Worm (Caenorhabditis elegans) whole organism, L4 larva: Measurements from ENCODE around the gene cct-1.

Experiments
- D1046.2 ChIP-seq: fragments of 200-800 bp; sonication (Bioruptor generic); IDR thresholded peaks from 2 replicates; pipeline ENCODE4 v1.3.6; 2022; ENCODE audit warnings: missing genetic modification characterization, missing compliant biosample characterization
- F26F4.8 ChIP-seq: fragments of 200-800 bp; sonication (Bioruptor generic); conservative IDR thresholded peaks from 2 replicates; pipeline ENCODE4 v1.3.6; 2022; ENCODE audit warnings: missing genetic modification characterization, missing compliant biosample characterization
- F44E2.7 ChIP-seq: fragments of 200-800 bp; sonication (Bioruptor generic); IDR thresholded peaks from 2 replicates; pipeline ENCODE4 v2.1.2; 2022; ENCODE audit warnings: missing genetic modification characterization, missing compliant biosample characterization
- F49E8.2 ChIP-seq: sonication (generic microtip); optimal IDR thresholded peaks from 2 replicates; lab custom pipeline; 2016; ENCODE audit warnings: missing compliant biosample characterization, mild to moderate bottlenecking, missing genetic modification characterization, borderline replicate concordance
- Y48G9A.11 ChIP-seq: fragments of 200-800 bp; sonication (Bioruptor generic); IDR thresholded peaks from 2 replicates; pipeline ENCODE4 v1.3.6; 2022; ENCODE audit warnings: missing genetic modification reagents, missing genetic modification characterization, missing compliant biosample characterization
- Y5F2A.4 ChIP-seq: fragments of 200-800 bp; sonication (Bioruptor generic); optimal IDR thresholded peaks from 2 replicates; lab custom pipeline; 2018; ENCODE audit warnings: mild to moderate bottlenecking, missing genetic modification characterization, missing compliant biosample characterization
- Y75B8A.6 ChIP-seq: fragments of 200-800 bp; sonication (Bioruptor generic); IDR thresholded peaks from 2 replicates; pipeline ENCODE4 v1.3.6; 2022; ENCODE audit warnings: missing genetic modification reagents, missing genetic modification characterization, missing compliant biosample characterization
- arid-1 ChIP-seq: fragments of 200-800 bp; sonication (Bioruptor generic); conservative IDR thresholded peaks from 2 replicates; pipeline ENCODE4 v1.3.6; 2022; ENCODE audit warnings: missing genetic modification reagents, missing genetic modification characterization, missing compliant biosample characterization
- ceh-20 ChIP-seq: fragments of 200-800 bp; sonication (Bioruptor generic); IDR thresholded peaks from 2 replicates; pipeline ENCODE4 v1.3.6; 2022; ENCODE audit warnings: missing genetic modification reagents, missing genetic modification characterization, missing compliant biosample characterization
- ceh-28 ChIP-seq: fragments of 150-350 bp; optimal IDR thresholded peaks from 2 replicates; lab custom pipeline; 2014; ENCODE audit warnings: missing biosample characterization, missing genetic modification reagents, missing genetic modification characterization
- daf-16 ChIP-seq, 3 experiments: sonication (generic microtip); optimal IDR thresholded peaks; 2 replicates each; lab custom pipeline; 2016 to 2017; ENCODE audit warnings: missing genetic modification characterization in 3 of 3, missing genetic modification reagents in 3 of 3, mild to moderate bottlenecking in 2 of 3, missing compliant biosample characterization in 2 of 3, missing biosample characterization in 1 of 3, moderate library complexity in 1 of 3
- daf-19 ChIP-seq: fragments of 200-800 bp; sonication (Bioruptor generic); conservative IDR thresholded peaks from 2 replicates; pipeline ENCODE4 v1.3.6; 2022; ENCODE audit warnings: missing genetic modification characterization, missing compliant biosample characterization
- dpl-1 ChIP-seq: fragments of 150-350 bp; optimal IDR thresholded peaks from 2 replicates; lab custom pipeline; 2014; ENCODE audit warnings: missing biosample characterization, missing genetic modification reagents, missing genetic modification characterization
- dve-1 ChIP-seq: sonication (generic microtip); optimal IDR thresholded peaks from 2 replicates; lab custom pipeline; 2017; ENCODE audit warnings: antibody characterized with exemption, mild to moderate bottlenecking, missing genetic modification characterization, missing compliant biosample characterization; ENCODE audit not compliant: insufficient read depth
- gei-8 ChIP-seq: fragments of 200-800 bp; sonication (Bioruptor generic); optimal IDR thresholded peaks from 2 replicates; lab custom pipeline; 2018; ENCODE audit warnings: mild to moderate bottlenecking, missing genetic modification characterization, missing compliant biosample characterization
- hlh-30 ChIP-seq: sonication (generic microtip); optimal IDR thresholded peaks from 2 replicates; lab custom pipeline; 2017; ENCODE audit warnings: antibody characterized with exemption, mild to moderate bottlenecking, missing genetic modification characterization, missing compliant biosample characterization; ENCODE audit not compliant: insufficient read depth
- hmg-1.1 ChIP-seq: fragments of 200-800 bp; sonication (Bioruptor generic); IDR thresholded peaks from 2 replicates; pipeline ENCODE4 v1.3.6; 2022; ENCODE audit warnings: missing genetic modification reagents, missing genetic modification characterization, missing compliant biosample characterization
- lin-15B ChIP-seq: fragments of 150-350 bp; sonication (generic microtip); optimal IDR thresholded peaks from 3 replicates; lab custom pipeline; 2014; ENCODE audit warnings: missing biosample characterization, missing genetic modification characterization
- lin-38 ChIP-seq: fragments of 200-800 bp; sonication (Bioruptor generic); IDR thresholded peaks from 2 replicates; pipeline ENCODE4 v1.3.6; 2022; ENCODE audit warnings: missing genetic modification reagents, missing genetic modification characterization, missing compliant biosample characterization
- lin-39 ChIP-seq: fragments of 150-350 bp; optimal IDR thresholded peaks from 2 replicates; lab custom pipeline; 2014; ENCODE audit warnings: missing biosample characterization, missing genetic modification reagents, missing genetic modification characterization
- lsy-2 ChIP-seq, 2 experiments: fragments of 150-350 bp in 1 of 2; sonication (generic microtip) in 1 of 2; optimal IDR thresholded peaks; 2 replicates each; lab custom pipeline; 2014 to 2017; ENCODE audit warnings: missing biosample characterization in 2 of 2, missing genetic modification characterization in 2 of 2
- mep-1 ChIP-seq: fragments of 150-350 bp; sonication (generic microtip); optimal IDR thresholded peaks from 3 replicates; lab custom pipeline; 2014; ENCODE audit warnings: missing biosample characterization, missing genetic modification characterization
- mes-2 ChIP-seq: sonication (generic microtip); optimal IDR thresholded peaks from 2 replicates; lab custom pipeline; 2016; ENCODE audit warnings: missing genotype, mild to moderate bottlenecking, missing genetic modification characterization, missing compliant biosample characterization; ENCODE audit not compliant: poor library complexity, severe bottlenecking
- mxl-3 ChIP-seq: fragments of 200-800 bp; sonication (Bioruptor generic); optimal IDR thresholded peaks from 2 replicates; lab custom pipeline; 2018; ENCODE audit warnings: mild to moderate bottlenecking, missing genetic modification characterization, missing compliant biosample characterization
- nhr-11 ChIP-seq: fragments of 150-350 bp; optimal IDR thresholded peaks from 2 replicates; lab custom pipeline; 2014; ENCODE audit warnings: missing biosample characterization, missing genetic modification characterization
- nhr-111 ChIP-seq: fragments of 200-800 bp; sonication (Bioruptor generic); optimal IDR thresholded peaks from 2 replicates; lab custom pipeline; 2018; ENCODE audit warnings: mild to moderate bottlenecking, missing genetic modification characterization, missing compliant biosample characterization
- nhr-28 ChIP-seq: fragments of 150-350 bp; optimal IDR thresholded peaks from 2 replicates; lab custom pipeline; 2014; ENCODE audit warnings: missing biosample characterization, missing genetic modification characterization
- nhr-6 ChIP-seq: fragments of 150-350 bp; optimal IDR thresholded peaks from 2 replicates; lab custom pipeline; 2014; ENCODE audit warnings: missing biosample characterization, missing genetic modification characterization
- snpc-1.2 ChIP-seq: fragments of 200-800 bp; sonication (Bioruptor generic); IDR thresholded peaks from 2 replicates; pipeline ENCODE4 v1.3.6; 2022; ENCODE audit warnings: missing genetic modification reagents, missing genetic modification characterization, missing compliant biosample characterization
- tra-1 ChIP-seq: fragments of 200-800 bp; sonication (Bioruptor generic); IDR thresholded peaks from 2 replicates; pipeline ENCODE4 v1.3.6; 2022; ENCODE audit warnings: missing genetic modification reagents, missing genetic modification characterization, missing compliant biosample characterization
- unc-130 ChIP-seq: sonication (generic microtip); optimal IDR thresholded peaks from 2 replicates; lab custom pipeline; 2016; ENCODE audit warnings: missing genetic modification reagents, missing genetic modification characterization, missing compliant biosample characterization
- unc-39 ChIP-seq: sonication (generic microtip); optimal IDR thresholded peaks from 2 replicates; lab custom pipeline; 2017; ENCODE audit warnings: missing biosample characterization, missing genetic modification characterization
- vab-7 ChIP-seq: fragments of 200-800 bp; sonication (Bioruptor generic); IDR thresholded peaks from 2 replicates; pipeline ENCODE4 v1.3.6; 2022; ENCODE audit warnings: missing genetic modification reagents, missing genetic modification characterization, missing compliant biosample characterization
- zfp-3 ChIP-seq: fragments of 200-800 bp; sonication (Bioruptor generic); conservative IDR thresholded peaks from 2 replicates; pipeline ENCODE4 v1.3.6; 2022; ENCODE audit warnings: missing genetic modification reagents, missing genetic modification characterization, missing compliant biosample characterization

cct-1 gene

DNA sequence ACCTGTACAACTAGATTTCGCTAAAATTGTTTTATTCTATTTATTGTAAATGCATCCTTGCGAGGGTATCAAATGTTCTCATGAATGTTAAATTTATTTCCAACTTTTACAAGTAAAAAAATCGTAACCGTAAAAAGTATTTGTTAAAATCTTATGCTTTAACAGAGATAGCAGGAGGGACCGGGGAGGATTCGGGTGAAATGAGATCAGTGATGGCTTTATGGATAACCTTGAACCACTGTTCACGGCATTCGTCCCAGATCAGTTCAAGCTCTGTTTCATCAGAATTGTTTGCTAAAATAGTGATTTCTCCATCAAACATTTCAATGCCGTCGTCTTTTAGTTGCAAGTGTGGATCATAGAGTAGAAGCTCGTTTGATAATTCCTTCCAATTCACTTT, 44.1 kb upstream of the cct-1 start (continued):
- TF ChIP-seq mep-1 (tag; lab: Kevin White, UChicago) (no peak), Y75B8A.6 (GFP tag; lab: Robert Waterston, UW) (no peak), F44E2.7 (GFP tag; lab: Robert Waterston, UW) (no peak), Y5F2A.4 (no peak)

ce11 chrII:8143278-8143931, 41.8 kb upstream of the cct-1 start, which contains the start of the genes ints-11 and rpl-10:
Gene ints-11 (minus strand): TSS chrII:8143478.
Gene rpl-10 (plus strand): TSS chrII:8143881.
- TF ChIP-seq unc-39 (tag; lab: Kevin White, UChicago): no peak
- TF ChIP-seq mep-1 (tag; lab: Kevin White, UChicago): peak; percentile 25
- no peak for TF ChIP-seq hmg-1.1 (GFP tag; lab: Robert Waterston, UW)
- TF ChIP-seq mes-2: peak; percentile 69
- TF ChIP-seq nhr-6 (tag; lab: Kevin White, UChicago): peak; percentile 10
- no peak for TF ChIP-seq lin-15B (tag; lab: Kevin White, UChicago)
- no peak for TF ChIP-seq nhr-111
- no peak for TF ChIP-seq zfp-3 (GFP tag; lab: Robert Waterston, UW)
- peak; percentile 20 for TF ChIP-seq dve-1 (tag; lab: Kevin White, UChicago)
- peak; percentile 68 for TF ChIP-seq dpl-1
- no peak for TF ChIP-seq nhr-11 (tag; lab: Kevin White, UChicago)
- peak in 1 of 2 experiments; percentile 97 for TF ChIP-seq lsy-2 (tag; optimal IDR thresholded peaks at IDR 0.05; lab: Kevin White, UChicago)
- TF ChIP-seq gei-8 (GFP tag; lab: Kevin White, UChicago): no peak
- peak; percentile 58 for TF ChIP-seq lin-38 (GFP tag; lab: Robert Waterston, UW)
- peak; percentile 51 for TF ChIP-seq hlh-30 (tag; lab: Kevin White, UChicago)
- TF ChIP-seq nhr-28 (tag; lab: Kevin White, UChicago): peak; percentile 7

- TF ChIP-seq unc-39 (tag; lab: Kevin White, UChicago) (no peak), F26F4.8 (GFP tag; lab: Robert Waterston, UW) (0 out of 2 replicates have a peak, but pooled peaks have one; percentile 48), arid-1 (GFP tag; lab: Robert Waterston, UW) (0 out of 2 replicates have a peak, but pooled peaks have one; percentile 54), mxl-3 (no peak), daf-16 (GFP tag; optimal IDR thresholded peaks at IDR 0.05; lab: Kevin White, UChicago) (no peak), daf-16 (tag; optimal IDR thresholded peaks at IDR 0.05; lab: Kevin White, UChicago) (no peak), lin-39 (no peak), D1046.2 (GFP tag; lab: Robert Waterston, UW) (no peak), dpl-1 (no peak), lin-38 (GFP tag; lab: Robert Waterston, UW) (peak; percentile 50), ceh-28 (tag; lab: Kevin White, UChicago) (no peak), F49E8.2 (tag; lab: Kevin White, UChicago) (peak; percentile 61), daf-19 (0 out of 2 replicates have a peak, but pooled peaks have one; percentile 41), dve-1 (tag; lab: Kevin White, UChicago) (no peak), Y48G9A.11 (GFP tag; lab: Robert Waterston, UW) (0 out of 2 replicates have a peak, but pooled peaks have one; percentile 48), ceh-20 (no peak), snpc-1.2 (GFP tag; lab: Robert Waterston, UW) (0 out of 2 replicates have a peak, but pooled peaks have one; percentile 49), tra-1 (GFP tag; lab: Robert Waterston, UW) (no peak), unc-130 (GFP tag; lab: Kevin White, UChicago) (peak; percentile 8), vab-7 (no peak)
Measured at ce11 chrII:8144543-8144942, 40.7 kb upstream of the cct-1 start, which contains the start of gene F10B5.2. Gene F10B5.2 (plus strand): TSS chrII:8144762.
